Worm (Caenorhabditis elegans) whole organism, mixed stage, embryonic: ENCODE measurements around the gene acr-14.

Source experiments
- M03D4.4 ChIP-seq: sonication (generic microtip); optimal IDR thresholded peaks from 2 replicates; lab custom pipeline; 2017; ENCODE audit warnings: mild to moderate bottlenecking, missing genetic modification characterization, missing compliant biosample characterization
- bed-3 ChIP-seq: fragments of 200-800 bp; sonication (Bioruptor generic); optimal IDR thresholded peaks from 3 replicates; lab custom pipeline; 2018; ENCODE audit warnings: mild to moderate bottlenecking, missing genetic modification characterization, moderate library complexity, missing compliant biosample characterization
- blmp-1 ChIP-seq: fragments of 150-350 bp; optimal IDR thresholded peaks from 2 replicates; lab custom pipeline; 2014; ENCODE audit warnings: missing biosample characterization, missing genetic modification characterization
- ceh-39 ChIP-seq: fragments of 150-350 bp; optimal IDR thresholded peaks from 2 replicates; lab custom pipeline; 2014; ENCODE audit warnings: missing biosample characterization, missing genetic modification characterization
- ceh-43 ChIP-seq: fragments of 200-800 bp; sonication (Bioruptor generic); optimal IDR thresholded peaks from 2 replicates; lab custom pipeline; 2018; ENCODE audit warnings: mild to moderate bottlenecking, missing genetic modification characterization, moderate library complexity, missing compliant biosample characterization
- ceh-83 ChIP-seq: fragments of 200-800 bp; sonication (Bioruptor generic); optimal IDR thresholded peaks from 2 replicates; lab custom pipeline; 2018; ENCODE audit warnings: mild to moderate bottlenecking, missing genetic modification characterization, missing compliant biosample characterization
- ces-1 ChIP-seq: fragments of 150-350 bp; optimal IDR thresholded peaks from 2 replicates; lab custom pipeline; 2014; ENCODE audit warnings: missing biosample characterization, missing genetic modification reagents, missing genetic modification characterization
- cnd-1 ChIP-seq: fragments of 200-800 bp; sonication (Bioruptor generic); optimal IDR thresholded peaks from 2 replicates; lab custom pipeline; 2018; ENCODE audit warnings: mild to moderate bottlenecking, missing genetic modification characterization, missing compliant biosample characterization
- drap-1 ChIP-seq: fragments of 200-800 bp; sonication (Bioruptor generic); optimal IDR thresholded peaks from 3 replicates; lab custom pipeline; 2018; ENCODE audit warnings: mild to moderate bottlenecking, missing genetic modification characterization, missing compliant biosample characterization
- elt-1 ChIP-seq: sonication (generic microtip); optimal IDR thresholded peaks from 2 replicates; lab custom pipeline; 2017; ENCODE audit warnings: missing genetic modification characterization, mild to moderate bottlenecking, missing compliant biosample characterization, antibody characterized with exemption, moderate library complexity, borderline replicate concordance; ENCODE audit not compliant: insufficient read depth
- elt-3 ChIP-seq: fragments of 150-350 bp; optimal IDR thresholded peaks from 2 replicates; lab custom pipeline; 2014; ENCODE audit warnings: missing biosample characterization, missing genetic modification characterization
- flh-1 ChIP-seq: fragments of 200-800 bp; sonication (Bioruptor generic); optimal IDR thresholded peaks from 2 replicates; lab custom pipeline; 2018; ENCODE audit warnings: mild to moderate bottlenecking, missing genetic modification characterization, moderate library complexity, missing compliant biosample characterization
- hlh-1 ChIP-seq: fragments of 150-350 bp; optimal IDR thresholded peaks from 2 replicates; lab custom pipeline; 2014; ENCODE audit warnings: missing biosample characterization, missing genetic modification reagents, missing genetic modification characterization
- mab-5 ChIP-seq: fragments of 150-350 bp; optimal IDR thresholded peaks from 2 replicates; lab custom pipeline; 2014; ENCODE audit warnings: missing biosample characterization, missing genetic modification characterization
- mep-1 ChIP-seq: fragments of 150-350 bp; optimal IDR thresholded peaks from 2 replicates; lab custom pipeline; 2017; ENCODE audit warnings: missing biosample characterization, missing genetic modification reagents, missing genetic modification characterization, inconsistent platforms
- nhr-12 ChIP-seq: fragments of 150-350 bp; optimal IDR thresholded peaks from 2 replicates; lab custom pipeline; 2014; ENCODE audit warnings: missing biosample characterization, missing genetic modification characterization
- nhr-2 ChIP-seq: fragments of 150-350 bp; optimal IDR thresholded peaks from 2 replicates; lab custom pipeline; 2014; ENCODE audit warnings: missing biosample characterization, missing genetic modification characterization
- nhr-237 ChIP-seq: fragments of 150-350 bp; optimal IDR thresholded peaks from 2 replicates; lab custom pipeline; 2014; ENCODE audit warnings: missing biosample characterization, missing genetic modification characterization
- nhr-28 ChIP-seq: fragments of 150-350 bp; optimal IDR thresholded peaks from 2 replicates; lab custom pipeline; 2014; ENCODE audit warnings: missing biosample characterization, missing genetic modification characterization
- nhr-76 ChIP-seq: sonication (generic microtip); optimal IDR thresholded peaks from 2 replicates; lab custom pipeline; 2017; ENCODE audit warnings: missing biosample characterization, missing genetic modification characterization
- sem-2 ChIP-seq: fragments of 200-800 bp; sonication (Bioruptor generic); optimal IDR thresholded peaks from 2 replicates; lab custom pipeline; 2018; ENCODE audit warnings: mild to moderate bottlenecking, missing genetic modification characterization, missing compliant biosample characterization
- snpc-4 ChIP-seq: fragments of 150-350 bp; optimal IDR thresholded peaks from 2 replicates; lab custom pipeline; 2014; ENCODE audit warnings: missing biosample characterization, missing genetic modification characterization
- tbx-8 ChIP-seq: fragments of 200-800 bp; sonication (Bioruptor generic); optimal IDR thresholded peaks from 2 replicates; lab custom pipeline; 2018; ENCODE audit warnings: mild to moderate bottlenecking, missing genetic modification characterization, moderate library complexity, missing compliant biosample characterization
- unc-39 ChIP-seq: fragments of 150-350 bp; optimal IDR thresholded peaks from 2 replicates; lab custom pipeline; 2014; ENCODE audit warnings: missing biosample characterization, missing genetic modification characterization
- unc-62 ChIP-seq: fragments of 150-350 bp; optimal IDR thresholded peaks from 2 replicates; lab custom pipeline; 2014; ENCODE audit warnings: missing biosample characterization, missing genetic modification reagents, missing genetic modification characterization
- zip-8 ChIP-seq: fragments of 150-350 bp; optimal IDR thresholded peaks from 2 replicates; lab custom pipeline; 2014; ENCODE audit warnings: missing biosample characterization, missing genetic modification characterization

acr-14 gene

DNA sequence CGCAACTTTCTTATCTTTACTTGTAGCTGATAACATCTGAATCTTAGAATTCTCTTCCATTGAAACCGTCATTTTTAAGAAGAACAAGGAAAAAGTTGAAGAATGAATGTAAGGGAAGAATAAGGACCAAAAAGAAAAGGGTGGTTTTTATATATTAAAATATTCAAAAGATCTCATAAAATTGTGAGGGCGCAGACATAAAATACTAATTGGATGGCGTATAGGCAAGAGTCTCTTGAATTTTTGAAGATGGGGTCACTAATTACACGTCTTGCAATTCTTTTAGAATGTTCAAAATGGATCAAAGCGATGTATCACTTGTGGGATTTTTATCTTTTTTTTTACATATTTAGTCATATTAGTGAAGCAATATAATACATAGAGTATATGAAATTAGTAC, 35.7 kb upstream of the acr-14 start, which contains the start of gene twk-3:
twk-3 (minus strand) TSS at position 101 of the 400 bp plus-strand sequence.
- TF ChIP-seq ceh-83 (GFP tag; lab: Kevin White, UChicago) (no peak), ces-1 (GFP tag; lab: Kevin White, UChicago) (no peak), sem-2 (GFP tag; lab: Kevin White, UChicago) (no peak), cnd-1 (tag; lab: Kevin White, UChicago) (no peak), ceh-39 (tag; lab: Kevin White, UChicago) (no peak), M03D4.4 (tag; lab: Kevin White, UChicago) (no peak), nhr-28 (no peak), flh-1 (GFP tag; lab: Kevin White, UChicago) (no peak), elt-1 (tag; lab: Kevin White, UChicago) (no peak)
- TF ChIP-seq, all 35 proteins: peak for 0

DNA sequence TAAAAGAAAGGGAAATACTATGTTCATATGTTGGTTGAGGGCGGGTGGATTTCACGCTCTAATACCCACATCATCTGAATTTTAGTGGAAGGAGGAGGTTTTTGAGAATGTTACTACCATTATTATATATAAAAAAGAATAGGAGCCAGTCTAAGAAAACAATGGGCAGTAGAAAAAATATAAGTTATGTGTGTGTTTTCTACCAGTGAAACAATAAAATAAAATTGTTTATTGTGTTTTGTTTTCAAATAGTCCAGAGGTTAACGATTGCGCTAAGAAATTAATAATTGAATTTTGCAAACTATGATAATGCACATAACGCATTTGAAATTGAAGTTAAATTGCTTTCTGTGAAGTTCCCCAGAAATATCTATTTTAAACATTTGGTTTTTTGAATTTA, 32.5 kb upstream of the acr-14 start, which contains the start of gene M110.8:
M110.8 (minus strand) TSS at position 101 of the 400 bp plus-strand sequence.
- TF ChIP-seq drap-1 (GFP tag; lab: Kevin White, UChicago) (no peak), flh-1 (GFP tag; lab: Kevin White, UChicago) (no peak)

- no peak for TF ChIP-seq tbx-8 (GFP tag; lab: Kevin White, UChicago)
- no peak for TF ChIP-seq cnd-1 (tag; lab: Kevin White, UChicago)
- no peak for TF ChIP-seq zip-8 (tag; lab: Kevin White, UChicago)
- no peak for TF ChIP-seq elt-3
- TF ChIP-seq hlh-1: no peak
- TF ChIP-seq elt-1 (tag; lab: Kevin White, UChicago): no peak
- no peak for TF ChIP-seq nhr-12 (tag; lab: Kevin White, UChicago)
- no peak for TF ChIP-seq M03D4.4 (tag; lab: Kevin White, UChicago)
- TF ChIP-seq nhr-28: no peak
- TF ChIP-seq mep-1 (tag; lab: Kevin White, UChicago): no peak
- no peak for TF ChIP-seq ceh-43 (GFP tag; lab: Kevin White, UChicago)
- TF ChIP-seq ceh-83 (GFP tag; lab: Kevin White, UChicago): no peak
- TF ChIP-seq flh-1 (GFP tag; lab: Kevin White, UChicago): no peak
These were observed 28.6 kb upstream of the acr-14 start for ce11 chrII:8205612-8206011.

ce11 chrII:8204039-8204438, 27.0 kb upstream of the acr-14 start, which contains the start of gene col-76:
TSS of gene col-76 (plus strand) at chrII:8204339.
- TF ChIP-seq bed-3 (GFP tag; lab: Kevin White, UChicago) (no peak), elt-1 (tag; lab: Kevin White, UChicago) (peak; percentile 8)

DNA sequence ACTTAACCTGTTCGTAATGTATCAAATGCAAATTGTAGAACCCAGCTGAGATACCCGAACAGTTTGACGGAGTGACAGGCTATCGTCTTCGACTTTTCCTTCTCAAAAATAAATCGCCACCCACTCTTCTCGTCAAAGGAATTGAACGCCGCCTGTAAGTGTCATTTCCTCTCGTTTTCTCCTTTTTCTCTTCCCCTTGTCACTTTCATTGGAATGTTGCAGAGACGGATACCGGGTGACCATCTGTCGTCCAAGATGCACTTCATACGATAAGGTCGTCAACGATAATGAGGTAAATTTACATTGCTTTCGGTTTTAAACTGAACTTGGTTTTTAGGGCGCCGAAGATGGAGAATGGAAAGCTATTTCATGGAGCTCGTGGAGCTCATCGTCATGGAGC, 22.8 kb upstream of the acr-14 start:
- TF ChIP-seq blmp-1 (tag; lab: Kevin White, UChicago) (peak; percentile 74), unc-62 (GFP tag; lab: Kevin White, UChicago) (peak; percentile 43), elt-3 (no peak)
- TF ChIP-seq, all 35 proteins: peak for 2

ce11 chrII:8198503-8198902, 21.5 kb upstream of the acr-14 start, which contains the start of gene qua-1:
TSS of gene qua-1 (plus strand) at chrII:8198803.
- TF ChIP-seq ces-1 (GFP tag; lab: Kevin White, UChicago) (no peak), nhr-2 (tag; lab: Kevin White, UChicago) (no peak), snpc-4 (tag; lab: Kevin White, UChicago) (no peak), mab-5 (tag; lab: Kevin White, UChicago) (no peak), elt-1 (tag; lab: Kevin White, UChicago) (no peak), sem-2 (GFP tag; lab: Kevin White, UChicago) (no peak), hlh-1 (no peak)

ce11 chrII:8193922-8194321, 16.9 kb upstream of the acr-14 start:
- TF ChIP-seq unc-39 (tag; lab: Kevin White, UChicago): no peak

DNA sequence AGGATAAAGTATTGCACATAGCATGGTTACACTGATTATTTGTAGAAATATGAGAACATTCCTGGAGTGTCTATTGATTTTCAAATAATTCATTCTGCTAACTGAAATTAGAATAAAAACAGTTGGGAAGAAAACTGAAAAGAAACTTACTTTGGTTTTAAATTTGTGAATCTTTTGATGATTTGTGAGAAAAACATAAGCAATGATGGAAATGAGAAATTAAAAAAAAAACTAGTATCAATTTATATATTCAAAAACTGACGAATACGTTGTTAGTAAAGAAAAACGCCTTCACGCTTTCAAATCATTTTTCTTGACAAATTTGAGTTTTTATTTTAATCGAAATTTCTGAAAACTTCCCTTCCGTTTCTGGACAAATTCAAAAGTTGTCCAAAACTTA, 16.1 kb upstream of the acr-14 start, which contains the start of gene T05C12.9:
T05C12.9 (minus strand) TSS at position 101 of the 400 bp plus-strand sequence.
- TF ChIP-seq mab-5 (tag; lab: Kevin White, UChicago) (no peak), cnd-1 (tag; lab: Kevin White, UChicago) (no peak), mep-1 (tag; lab: Kevin White, UChicago) (no peak), blmp-1 (tag; lab: Kevin White, UChicago) (no peak), nhr-76 (tag; lab: Kevin White, UChicago) (no peak), ceh-39 (tag; lab: Kevin White, UChicago) (no peak), nhr-237 (tag; lab: Kevin White, UChicago) (no peak), ceh-83 (GFP tag; lab: Kevin White, UChicago) (no peak), nhr-12 (tag; lab: Kevin White, UChicago) (no peak), M03D4.4 (tag; lab: Kevin White, UChicago) (no peak), bed-3 (GFP tag; lab: Kevin White, UChicago) (no peak)
- TF ChIP-seq, all 35 proteins: peak for 0
